Worm (Caenorhabditis elegans) whole organism, young adult: ENCODE results near the gene K03B8.14.

Source experiments
- B0261.1 ChIP-seq: sonication (generic microtip); optimal IDR thresholded peaks from 2 replicates; lab custom pipeline; 2016; ENCODE audit warnings: mild to moderate bottlenecking, missing genetic modification characterization, moderate library complexity, missing compliant biosample characterization
- C06A6.2 ChIP-seq: fragments of 200-800 bp; sonication (Bioruptor generic); conservative IDR thresholded peaks from 2 replicates; pipeline ENCODE4 v1.3.6; 2022; ENCODE audit warnings: missing genetic modification characterization, missing compliant biosample characterization
- F37B4.10 ChIP-seq: fragments of 200-800 bp; sonication (Bioruptor generic); IDR thresholded peaks from 2 replicates; pipeline ENCODE4 v1.3.6; 2022; ENCODE audit warnings: missing genetic modification characterization, missing compliant biosample characterization
- F52B5.7 ChIP-seq: sonication (generic microtip); optimal IDR thresholded peaks from 2 replicates; lab custom pipeline; 2016; ENCODE audit warnings: mild to moderate bottlenecking, missing genetic modification characterization, missing compliant biosample characterization
- F57C9.4 ChIP-seq: sonication (generic microtip); optimal IDR thresholded peaks from 2 replicates; lab custom pipeline; 2017; ENCODE audit warnings: mild to moderate bottlenecking, missing genetic modification characterization, missing compliant biosample characterization
- atf-7 ChIP-seq: sonication (generic microtip); optimal IDR thresholded peaks from 2 replicates; lab custom pipeline; 2017; ENCODE audit warnings: mild to moderate bottlenecking, missing genetic modification characterization, missing compliant biosample characterization
- athp-1 ChIP-seq: sonication (generic microtip); optimal IDR thresholded peaks from 2 replicates; lab custom pipeline; 2017; ENCODE audit warnings: mild to moderate bottlenecking, missing genetic modification characterization, missing compliant biosample characterization
- attf-5 ChIP-seq: fragments of 200-800 bp; sonication (Bioruptor generic); optimal IDR thresholded peaks from 2 replicates; lab custom pipeline; 2018; ENCODE audit warnings: mild to moderate bottlenecking, missing genetic modification characterization, missing compliant biosample characterization
- bed-1 ChIP-seq: fragments of 200-800 bp; sonication (Bioruptor generic); IDR thresholded peaks from 2 replicates; pipeline ENCODE4 v1.3.6; 2022; ENCODE audit warnings: missing genetic modification reagents, missing genetic modification characterization, missing compliant biosample characterization
- cebp-2 ChIP-seq: fragments of 200-800 bp; sonication (Bioruptor generic); IDR thresholded peaks from 2 replicates; pipeline ENCODE4 v1.3.6; 2022; ENCODE audit warnings: missing genetic modification characterization, missing compliant biosample characterization
- ceh-27 ChIP-seq: fragments of 200-800 bp; sonication (Bioruptor generic); optimal IDR thresholded peaks from 2 replicates; lab custom pipeline; 2018; ENCODE audit warnings: mild to moderate bottlenecking, missing genetic modification characterization, moderate library complexity, missing compliant biosample characterization
- dox-1 ChIP-seq: fragments of 200-800 bp; sonication (Bioruptor generic); IDR thresholded peaks from 2 replicates; pipeline ENCODE4 v1.3.6; 2022; ENCODE audit warnings: missing genetic modification reagents, missing genetic modification characterization, missing compliant biosample characterization
- dpl-1 ChIP-seq: fragments of 150-350 bp; optimal IDR thresholded peaks from 2 replicates; lab custom pipeline; 2014; ENCODE audit warnings: missing biosample characterization, missing genetic modification reagents, missing genetic modification characterization
- efl-1 ChIP-seq: fragments of 150-350 bp; optimal IDR thresholded peaks from 2 replicates; lab custom pipeline; 2014; ENCODE audit warnings: missing biosample characterization, missing genetic modification reagents, missing genetic modification characterization
- egl-44 ChIP-seq: fragments of 200-800 bp; sonication (Bioruptor generic); IDR thresholded peaks from 2 replicates; pipeline ENCODE4 v1.3.6; 2022; ENCODE audit warnings: missing genetic modification reagents, missing genetic modification characterization, missing compliant biosample characterization
- egrh-3 ChIP-seq: fragments of 200-800 bp; sonication (Bioruptor generic); IDR thresholded peaks from 2 replicates; pipeline ENCODE4 v1.3.6; 2022; ENCODE audit warnings: missing genetic modification reagents, missing genetic modification characterization, missing compliant biosample characterization
- ets-4 ChIP-seq: fragments of 200-800 bp; sonication (Bioruptor generic); optimal IDR thresholded peaks from 2 replicates; lab custom pipeline; 2018; ENCODE audit warnings: mild to moderate bottlenecking, missing genetic modification characterization, missing compliant biosample characterization
- him-1 ChIP-seq: sonication (generic microtip); optimal IDR thresholded peaks from 2 replicates; lab custom pipeline; 2016; ENCODE audit warnings: missing genotype, missing genetic modification reagents, missing genetic modification characterization, missing compliant biosample characterization
- hlh-12 ChIP-seq: sonication (generic microtip); optimal IDR thresholded peaks from 2 replicates; lab custom pipeline; 2016; ENCODE audit warnings: missing genetic modification characterization, missing compliant biosample characterization
- hlh-26 ChIP-seq: fragments of 200-800 bp; sonication (Bioruptor generic); conservative IDR thresholded peaks from 2 replicates; pipeline ENCODE4 v1.3.6; 2022; ENCODE audit warnings: missing genetic modification reagents, missing genetic modification characterization, missing compliant biosample characterization
- lag-1 ChIP-seq: fragments of 200-800 bp; sonication (Bioruptor generic); IDR thresholded peaks from 2 replicates; pipeline ENCODE4 v1.3.6; 2022; ENCODE audit warnings: missing genetic modification reagents, missing genetic modification characterization, missing compliant biosample characterization
- let-607 ChIP-seq, 2 experiments: fragments of 200-800 bp in 1 of 2; sonication (Bioruptor generic) in 1 of 2; sonication (generic microtip) in 1 of 2; optimal IDR thresholded peaks; 2 replicates each; lab custom pipeline; 2016 to 2018; ENCODE audit warnings: mild to moderate bottlenecking in 2 of 2, missing compliant biosample characterization in 2 of 2, missing genetic modification characterization in 2 of 2, moderate library complexity in 2 of 2, missing genotype in 1 of 2
- lin-26 ChIP-seq: fragments of 200-800 bp; sonication (Bioruptor generic); IDR thresholded peaks from 2 replicates; pipeline ENCODE4 v1.3.6; 2022; ENCODE audit warnings: missing genetic modification reagents, missing genetic modification characterization, missing compliant biosample characterization
- lir-1 ChIP-seq: fragments of 200-800 bp; sonication (Bioruptor generic); conservative IDR thresholded peaks from 2 replicates; pipeline ENCODE4 v1.3.6; 2022; ENCODE audit warnings: missing genetic modification reagents, missing genetic modification characterization, missing compliant biosample characterization
- lsl-1 ChIP-seq: fragments of 200-800 bp; sonication (Bioruptor generic); optimal IDR thresholded peaks from 2 replicates; lab custom pipeline; 2018; ENCODE audit warnings: mild to moderate bottlenecking, missing genetic modification characterization, moderate library complexity, missing compliant biosample characterization
- lsy-27 ChIP-seq: sonication (generic microtip); optimal IDR thresholded peaks from 2 replicates; lab custom pipeline; 2017; ENCODE audit warnings: missing genetic modification characterization, mild to moderate bottlenecking, missing compliant biosample characterization, antibody characterized with exemption, missing genotype, borderline replicate concordance; ENCODE audit not compliant: insufficient read depth
- madf-3 ChIP-seq: fragments of 200-800 bp; sonication (Bioruptor generic); IDR thresholded peaks from 2 replicates; pipeline ENCODE4 v1.3.6; 2022; ENCODE audit warnings: missing genetic modification reagents, missing genetic modification characterization, missing compliant biosample characterization
- madf-8 ChIP-seq: fragments of 200-800 bp; sonication (Bioruptor generic); conservative IDR thresholded peaks from 2 replicates; pipeline ENCODE4 v1.3.6; 2022; ENCODE audit warnings: missing genetic modification reagents, missing genetic modification characterization, missing compliant biosample characterization
- nfyb-1 ChIP-seq: fragments of 200-800 bp; sonication (Bioruptor generic); IDR thresholded peaks from 2 replicates; pipeline ENCODE4 v1.3.6; 2022; ENCODE audit warnings: missing genetic modification reagents, missing genetic modification characterization, missing compliant biosample characterization
- nhr-80 ChIP-seq: sonication (generic microtip); optimal IDR thresholded peaks from 2 replicates; lab custom pipeline; 2016; ENCODE audit warnings: missing genetic modification characterization, missing compliant biosample characterization
- pbrm-1 ChIP-seq: fragments of 200-800 bp; sonication (Bioruptor generic); IDR thresholded peaks from 2 replicates; pipeline ENCODE4 v1.3.6; 2022; ENCODE audit warnings: missing genetic modification reagents, missing genetic modification characterization, missing compliant biosample characterization
- rcor-1 ChIP-seq: fragments of 200-800 bp; sonication (Bioruptor generic); IDR thresholded peaks from 2 replicates; pipeline ENCODE4 v1.3.6; 2022; ENCODE audit warnings: missing genetic modification reagents, missing genetic modification characterization, missing compliant biosample characterization
- rec-8 ChIP-seq, 2 experiments: sonication (generic microtip); optimal IDR thresholded peaks; 2 replicates each; lab custom pipeline; 2016; ENCODE audit warnings: mild to moderate bottlenecking in 2 of 2, missing genetic modification characterization in 2 of 2, missing genetic modification reagents in 2 of 2, missing genotype in 2 of 2, missing biosample characterization in 1 of 2, missing compliant biosample characterization in 1 of 2, moderate library complexity in 1 of 2
- snpc-1.1 ChIP-seq: sonication (generic microtip); optimal IDR thresholded peaks from 2 replicates; lab custom pipeline; 2017; ENCODE audit warnings: missing genetic modification characterization, mild to moderate bottlenecking, missing compliant biosample characterization, antibody characterized with exemption, moderate library complexity, missing genotype, missing genetic modification reagents; ENCODE audit not compliant: insufficient read depth
- snpc-3.4 ChIP-seq: sonication (generic microtip); optimal IDR thresholded peaks from 2 replicates; lab custom pipeline; 2017; ENCODE audit warnings: missing genetic modification characterization, mild to moderate bottlenecking, missing compliant biosample characterization, antibody characterized with exemption, moderate library complexity, missing genotype, missing genetic modification reagents
- snpc-4 ChIP-seq, 5 experiments: fragments of 150-350 bp in 1 of 5; sonication (generic microtip) in 4 of 5; optimal IDR thresholded peaks; 2 replicates each; lab custom pipeline; 2014 to 2018; ENCODE audit warnings: missing genetic modification characterization in 5 of 5, missing biosample characterization in 3 of 5, antibody characterized with exemption in 2 of 5, mild to moderate bottlenecking in 2 of 5, missing compliant biosample characterization in 2 of 5, missing genotype in 2 of 5, moderate library complexity in 2 of 5, missing genetic modification reagents in 1 of 5
- tbp1 ChIP-seq: fragments of 200-800 bp; sonication (Bioruptor generic); optimal IDR thresholded peaks from 2 replicates; lab custom pipeline; 2018; ENCODE audit warnings: mild to moderate bottlenecking, missing genetic modification characterization, missing compliant biosample characterization
- tbx-9 ChIP-seq: sonication (generic microtip); optimal IDR thresholded peaks from 2 replicates; lab custom pipeline; 2016; ENCODE audit warnings: borderline replicate concordance, missing genetic modification characterization, inconsistent platforms, missing compliant biosample characterization
- zim-3 ChIP-seq: sonication (generic microtip); optimal IDR thresholded peaks from 2 replicates; lab custom pipeline; 2017; ENCODE audit warnings: mild to moderate bottlenecking, missing genetic modification characterization, moderate library complexity, missing compliant biosample characterization
- ztf-18 ChIP-seq: sonication (generic microtip); optimal IDR thresholded peaks from 2 replicates; lab custom pipeline; 2016; ENCODE audit warnings: missing genotype, mild to moderate bottlenecking, missing genetic modification characterization, missing compliant biosample characterization
- ztf-25 ChIP-seq: fragments of 200-800 bp; sonication (Bioruptor generic); IDR thresholded peaks from 2 replicates; pipeline ENCODE4 v1.3.6; 2022; ENCODE audit warnings: missing genetic modification reagents, missing genetic modification characterization, missing compliant biosample characterization
- ztf-26 ChIP-seq: sonication (generic microtip); optimal IDR thresholded peaks from 2 replicates; lab custom pipeline; 2017; ENCODE audit warnings: missing genetic modification characterization, missing compliant biosample characterization
- ztf-28 ChIP-seq: fragments of 200-800 bp; sonication (Bioruptor generic); IDR thresholded peaks from 2 replicates; pipeline ENCODE4 v1.3.6; 2022; ENCODE audit warnings: missing genetic modification reagents, missing genetic modification characterization, missing compliant biosample characterization
- ztf-3 ChIP-seq: fragments of 200-800 bp; sonication (Bioruptor generic); optimal IDR thresholded peaks from 2 replicates; lab custom pipeline; 2018; ENCODE audit warnings: mild to moderate bottlenecking, missing genetic modification characterization, missing compliant biosample characterization

K03B8.14 gene

ce11 chrV:11412125-11412524 is 21.8 kb downstream of the K03B8.14 start (continued):
- TF ChIP-seq lsy-27 (tag; lab: Kevin White, UChicago) (peak; percentile 30), rcor-1 (GFP tag; lab: Robert Waterston, UW) (0 out of 2 replicates have a peak, but pooled peaks have one; percentile 36), ztf-25 (GFP tag; lab: Robert Waterston, UW) (0 out of 2 replicates have a peak, but pooled peaks have one; percentile 35), tbx-9 (no peak), tbp1 (peak; percentile 87), C06A6.2 (GFP tag; lab: Robert Waterston, UW) (no peak), snpc-4 (GFP tag; optimal IDR thresholded peaks at IDR 0.05; lab: Kevin White, UChicago) (no peak), snpc-4 (tag; optimal IDR thresholded peaks at IDR 0.05; lab: Kevin White, UChicago) (peak in 3 of 4 experiments; percentile 9 to 87 (median 73)), attf-5 (GFP tag; lab: Kevin White, UChicago) (peak; percentile 37), snpc-3.4 (tag; lab: Kevin White, UChicago) (peak; percentile 47), dox-1 (GFP tag; lab: Robert Waterston, UW) (peak; percentile 90), hlh-26 (GFP tag; lab: Robert Waterston, UW) (no peak), madf-8 (GFP tag; lab: Robert Waterston, UW) (no peak), pbrm-1 (GFP tag; lab: Robert Waterston, UW) (peak; percentile 80), F37B4.10 (GFP tag; lab: Robert Waterston, UW) (no peak), nfyb-1 (GFP tag; lab: Robert Waterston, UW) (peak; percentile 63), ztf-28 (0 out of 2 replicates have a peak, but pooled peaks have one; percentile 25), snpc-1.1 (tag; lab: Kevin White, UChicago) (peak; percentile 66), F57C9.4 (tag; lab: Kevin White, UChicago) (no peak), zim-3 (tag; lab: Kevin White, UChicago) (peak; percentile 17), ets-4 (GFP tag; lab: Kevin White, UChicago) (no peak), lin-26 (GFP tag; lab: Robert Waterston, UW) (peak; percentile 80), ztf-18 (peak; percentile 62), lsl-1 (GFP tag; lab: Kevin White, UChicago) (peak; percentile 32), egrh-3 (GFP tag; lab: Robert Waterston, UW) (0 out of 2 replicates have a peak, but pooled peaks have one; percentile 6), cebp-2 (no peak), bed-1 (GFP tag; lab: Robert Waterston, UW) (no peak), atf-7 (tag; lab: Kevin White, UChicago) (peak; percentile 20), rec-8 (tag; optimal IDR thresholded peaks at IDR 0.05; lab: Kevin White, UChicago) (peak in 1 of 2 experiments; percentile 63), hlh-12 (tag; lab: Kevin White, UChicago) (no peak), dpl-1 (no peak), ceh-27 (GFP tag; lab: Kevin White, UChicago) (peak; percentile 6), ztf-3 (GFP tag; lab: Kevin White, UChicago) (no peak), athp-1 (tag; lab: Kevin White, UChicago) (peak; percentile 63), ztf-26 (no peak), lir-1 (GFP tag; lab: Robert Waterston, UW) (0 out of 2 replicates have a peak, but pooled peaks have one; percentile 5), egl-44 (GFP tag; lab: Robert Waterston, UW) (no peak), lag-1 (GFP tag; lab: Robert Waterston, UW) (no peak), let-607 (tag; optimal IDR thresholded peaks at IDR 0.05; lab: Kevin White, UChicago) (peak in 1 of 2 experiments; percentile 18), him-1 (tag; lab: Kevin White, UChicago) (peak; percentile 83), B0261.1 (tag; lab: Kevin White, UChicago) (peak; percentile 81), madf-3 (GFP tag; lab: Robert Waterston, UW) (no peak), efl-1 (GFP tag; lab: Kevin White, UChicago) (no peak), F52B5.7 (tag; lab: Kevin White, UChicago) (peak; percentile 75), nhr-80 (peak; percentile 60)
